Worm (Caenorhabditis elegans) whole organism, young adult: Measurements from ENCODE around the gene memo-1.

Source experiments
- B0035.1 ChIP-seq: sonication (generic microtip); optimal IDR thresholded peaks from 2 replicates; lab custom pipeline; 2016; ENCODE audit warnings: missing genetic modification characterization, mild to moderate bottlenecking, missing compliant biosample characterization, missing genotype, missing genetic modification reagents
- C06A6.2 ChIP-seq: fragments of 200-800 bp; sonication (Bioruptor generic); conservative IDR thresholded peaks from 2 replicates; pipeline ENCODE4 v1.3.6; 2022; ENCODE audit warnings: missing genetic modification characterization, missing compliant biosample characterization
- C17E4.6 ChIP-seq: fragments of 200-800 bp; sonication (Bioruptor generic); IDR thresholded peaks from 2 replicates; pipeline ENCODE4 v1.3.6; 2022; ENCODE audit warnings: missing genetic modification reagents, missing genetic modification characterization, missing compliant biosample characterization
- F22D6.2 ChIP-seq: sonication (generic microtip); optimal IDR thresholded peaks from 2 replicates; lab custom pipeline; 2016; ENCODE audit warnings: mild to moderate bottlenecking, missing genetic modification characterization, missing compliant biosample characterization
- F23B12.7 ChIP-seq: sonication (generic microtip); optimal IDR thresholded peaks from 2 replicates; lab custom pipeline; 2017; ENCODE audit warnings: missing genetic modification characterization, mild to moderate bottlenecking, missing compliant biosample characterization, antibody characterized with exemption, moderate library complexity; ENCODE audit not compliant: insufficient read depth
- K11D2.4 ChIP-seq: fragments of 200-800 bp; sonication (Bioruptor generic); IDR thresholded peaks from 2 replicates; pipeline ENCODE4 v1.3.6; 2022; ENCODE audit warnings: missing genetic modification reagents, missing genetic modification characterization, missing compliant biosample characterization
- K12H6.12 ChIP-seq: fragments of 200-800 bp; sonication (Bioruptor generic); optimal IDR thresholded peaks from 2 replicates; lab custom pipeline; 2018; ENCODE audit warnings: mild to moderate bottlenecking, missing genetic modification characterization, missing compliant biosample characterization
- Y53G8AR.9 ChIP-seq: fragments of 200-800 bp; sonication (Bioruptor generic); conservative IDR thresholded peaks from 2 replicates; pipeline ENCODE4 v1.3.6; 2022; ENCODE audit warnings: missing genetic modification reagents, missing genetic modification characterization, missing compliant biosample characterization
- ZK185.1 ChIP-seq: sonication (generic microtip); optimal IDR thresholded peaks from 2 replicates; lab custom pipeline; 2016; ENCODE audit warnings: mild to moderate bottlenecking, missing genetic modification characterization, missing compliant biosample characterization; ENCODE audit not compliant: poor library complexity, severe bottlenecking
- akir-1 ChIP-seq: fragments of 200-800 bp; sonication (Bioruptor generic); optimal IDR thresholded peaks from 2 replicates; lab custom pipeline; 2018; ENCODE audit warnings: mild to moderate bottlenecking, missing genetic modification characterization, moderate library complexity, missing compliant biosample characterization
- atf-7 ChIP-seq: sonication (generic microtip); optimal IDR thresholded peaks from 2 replicates; lab custom pipeline; 2017; ENCODE audit warnings: mild to moderate bottlenecking, missing genetic modification characterization, missing compliant biosample characterization
- attf-3 ChIP-seq: fragments of 200-800 bp; sonication (Bioruptor generic); conservative IDR thresholded peaks from 2 replicates; pipeline ENCODE4 v1.3.6; 2022; ENCODE audit warnings: missing genetic modification reagents, missing genetic modification characterization, missing compliant biosample characterization
- attf-5 ChIP-seq: fragments of 200-800 bp; sonication (Bioruptor generic); optimal IDR thresholded peaks from 2 replicates; lab custom pipeline; 2018; ENCODE audit warnings: mild to moderate bottlenecking, missing genetic modification characterization, missing compliant biosample characterization
- attf-6 ChIP-seq: fragments of 200-800 bp; sonication (Bioruptor generic); IDR thresholded peaks from 2 replicates; pipeline ENCODE4 v1.3.6; 2022; ENCODE audit warnings: missing genetic modification reagents, missing genetic modification characterization, missing compliant biosample characterization
- cebp-1 ChIP-seq, 2 experiments: fragments of 200-800 bp in 1 of 2; sonication (Bioruptor generic) in 1 of 2; sonication (generic microtip) in 1 of 2; IDR thresholded peaks in 1 of 2; optimal IDR thresholded peaks in 1 of 2; 2 replicates each; pipeline versions ENCODE4 v1.3.6 to Lab custom; 2017 to 2022; ENCODE audit warnings: missing compliant biosample characterization in 2 of 2, missing genetic modification characterization in 2 of 2, mild to moderate bottlenecking in 1 of 2, missing genetic modification reagents in 1 of 2, moderate library complexity in 1 of 2
- ceh-27 ChIP-seq: fragments of 200-800 bp; sonication (Bioruptor generic); optimal IDR thresholded peaks from 2 replicates; lab custom pipeline; 2018; ENCODE audit warnings: mild to moderate bottlenecking, missing genetic modification characterization, moderate library complexity, missing compliant biosample characterization
- ceh-58 ChIP-seq: fragments of 200-800 bp; sonication (Bioruptor generic); IDR thresholded peaks from 2 replicates; pipeline ENCODE4 v1.3.6; 2022; ENCODE audit warnings: missing genetic modification characterization, missing compliant biosample characterization
- ceh-79 ChIP-seq: sonication (generic microtip); optimal IDR thresholded peaks from 2 replicates; lab custom pipeline; 2017; ENCODE audit warnings: mild to moderate bottlenecking, missing genetic modification characterization, missing compliant biosample characterization
- ceh-91 ChIP-seq: fragments of 200-800 bp; sonication (Bioruptor generic); IDR thresholded peaks from 2 replicates; pipeline ENCODE4 v1.3.6; 2022; ENCODE audit warnings: missing genetic modification reagents, missing genetic modification characterization, missing compliant biosample characterization
- chd-7 ChIP-seq: sonication (generic microtip); optimal IDR thresholded peaks from 2 replicates; lab custom pipeline; 2016; ENCODE audit warnings: mild to moderate bottlenecking, missing genetic modification characterization, moderate library complexity, missing compliant biosample characterization
- dpl-1 ChIP-seq: fragments of 150-350 bp; optimal IDR thresholded peaks from 2 replicates; lab custom pipeline; 2014; ENCODE audit warnings: missing biosample characterization, missing genetic modification reagents, missing genetic modification characterization
- egl-18 ChIP-seq: fragments of 200-800 bp; sonication (Bioruptor generic); IDR thresholded peaks from 2 replicates; pipeline ENCODE4 v1.3.6; 2022; ENCODE audit warnings: missing genetic modification reagents, missing genetic modification characterization, missing compliant biosample characterization
- egl-44 ChIP-seq: fragments of 200-800 bp; sonication (Bioruptor generic); IDR thresholded peaks from 2 replicates; pipeline ENCODE4 v1.3.6; 2022; ENCODE audit warnings: missing genetic modification reagents, missing genetic modification characterization, missing compliant biosample characterization
- egrh-3 ChIP-seq: fragments of 200-800 bp; sonication (Bioruptor generic); IDR thresholded peaks from 2 replicates; pipeline ENCODE4 v1.3.6; 2022; ENCODE audit warnings: missing genetic modification reagents, missing genetic modification characterization, missing compliant biosample characterization
- ekl-4 ChIP-seq: fragments of 200-800 bp; sonication (Bioruptor generic); IDR thresholded peaks from 2 replicates; pipeline ENCODE4 v1.3.6; 2022; ENCODE audit warnings: missing genetic modification reagents, missing genetic modification characterization, missing compliant biosample characterization
- ets-4 ChIP-seq: fragments of 200-800 bp; sonication (Bioruptor generic); optimal IDR thresholded peaks from 2 replicates; lab custom pipeline; 2018; ENCODE audit warnings: mild to moderate bottlenecking, missing genetic modification characterization, missing compliant biosample characterization
- hmg-1.2 ChIP-seq: fragments of 200-800 bp; sonication (Bioruptor generic); IDR thresholded peaks from 2 replicates; pipeline ENCODE4 v1.3.6; 2022; ENCODE audit warnings: missing genetic modification reagents, missing genetic modification characterization, missing compliant biosample characterization
- hmg-20 ChIP-seq: fragments of 200-800 bp; sonication (Bioruptor generic); IDR thresholded peaks from 2 replicates; pipeline ENCODE4 v1.3.6; 2022; ENCODE audit warnings: missing genetic modification reagents, missing genetic modification characterization, missing compliant biosample characterization
- hsf-1 ChIP-seq: fragments of 200-800 bp; sonication (Bioruptor generic); IDR thresholded peaks from 2 replicates; pipeline ENCODE4 v1.3.6; 2022; ENCODE audit warnings: missing genetic modification reagents, missing genetic modification characterization, missing compliant biosample characterization
- lin-40 ChIP-seq: sonication (generic microtip); optimal IDR thresholded peaks from 2 replicates; lab custom pipeline; 2016; ENCODE audit warnings: missing genetic modification characterization, mild to moderate bottlenecking, missing compliant biosample characterization, missing genotype, missing genetic modification reagents
- lin-54 ChIP-seq: fragments of 200-800 bp; sonication (Bioruptor generic); optimal IDR thresholded peaks from 2 replicates; lab custom pipeline; 2018; ENCODE audit warnings: mild to moderate bottlenecking, missing genetic modification characterization, missing compliant biosample characterization
- lsl-1 ChIP-seq: fragments of 200-800 bp; sonication (Bioruptor generic); optimal IDR thresholded peaks from 2 replicates; lab custom pipeline; 2018; ENCODE audit warnings: mild to moderate bottlenecking, missing genetic modification characterization, moderate library complexity, missing compliant biosample characterization
- lsy-27 ChIP-seq: sonication (generic microtip); optimal IDR thresholded peaks from 2 replicates; lab custom pipeline; 2017; ENCODE audit warnings: missing genetic modification characterization, mild to moderate bottlenecking, missing compliant biosample characterization, antibody characterized with exemption, missing genotype, borderline replicate concordance; ENCODE audit not compliant: insufficient read depth
- madf-10 ChIP-seq: sonication (generic microtip); optimal IDR thresholded peaks from 2 replicates; lab custom pipeline; 2016; ENCODE audit warnings: mild to moderate bottlenecking, missing genetic modification characterization, missing compliant biosample characterization
- madf-6 ChIP-seq: fragments of 200-800 bp; sonication (Bioruptor generic); IDR thresholded peaks from 2 replicates; pipeline ENCODE4 v1.3.6; 2022; ENCODE audit warnings: missing genetic modification reagents, missing genetic modification characterization, missing compliant biosample characterization
- mcd-1 ChIP-seq: fragments of 200-800 bp; sonication (Bioruptor generic); IDR thresholded peaks from 2 replicates; pipeline ENCODE4 v1.3.6; 2022; ENCODE audit warnings: missing genetic modification reagents, missing genetic modification characterization, missing compliant biosample characterization
- mxl-1 ChIP-seq: sonication (generic microtip); optimal IDR thresholded peaks from 2 replicates; lab custom pipeline; 2016; ENCODE audit warnings: missing genetic modification characterization, missing compliant biosample characterization
- pbrm-1 ChIP-seq: fragments of 200-800 bp; sonication (Bioruptor generic); IDR thresholded peaks from 2 replicates; pipeline ENCODE4 v1.3.6; 2022; ENCODE audit warnings: missing genetic modification reagents, missing genetic modification characterization, missing compliant biosample characterization
- repo-1 ChIP-seq: sonication (generic microtip); optimal IDR thresholded peaks from 2 replicates; lab custom pipeline; 2017; ENCODE audit warnings: mild to moderate bottlenecking, missing genetic modification characterization, missing compliant biosample characterization
- snpc-3.4 ChIP-seq: sonication (generic microtip); optimal IDR thresholded peaks from 2 replicates; lab custom pipeline; 2017; ENCODE audit warnings: missing genetic modification characterization, mild to moderate bottlenecking, missing compliant biosample characterization, antibody characterized with exemption, moderate library complexity, missing genotype, missing genetic modification reagents
- somi-1 ChIP-seq: fragments of 200-800 bp; sonication (Bioruptor generic); optimal IDR thresholded peaks from 2 replicates; lab custom pipeline; 2018; ENCODE audit warnings: mild to moderate bottlenecking, missing genetic modification characterization, missing compliant biosample characterization
- sptf-2 ChIP-seq: fragments of 200-800 bp; sonication (Bioruptor generic); optimal IDR thresholded peaks from 2 replicates; lab custom pipeline; 2018; ENCODE audit warnings: mild to moderate bottlenecking, missing genetic modification characterization, missing compliant biosample characterization
- tbp1 ChIP-seq: fragments of 200-800 bp; sonication (Bioruptor generic); optimal IDR thresholded peaks from 2 replicates; lab custom pipeline; 2018; ENCODE audit warnings: mild to moderate bottlenecking, missing genetic modification characterization, missing compliant biosample characterization
- unc-62 ChIP-seq: fragments of 150-350 bp; optimal IDR thresholded peaks from 2 replicates; lab custom pipeline; 2014; ENCODE audit warnings: missing biosample characterization, missing genetic modification reagents, missing genetic modification characterization
- zfh-2 ChIP-seq: fragments of 200-800 bp; sonication (Bioruptor generic); conservative IDR thresholded peaks from 2 replicates; pipeline ENCODE4 v1.3.6; 2022; ENCODE audit warnings: missing genetic modification reagents, missing genetic modification characterization, missing compliant biosample characterization
- ztf-18 ChIP-seq: sonication (generic microtip); optimal IDR thresholded peaks from 2 replicates; lab custom pipeline; 2016; ENCODE audit warnings: missing genotype, mild to moderate bottlenecking, missing genetic modification characterization, missing compliant biosample characterization
- ztf-22 ChIP-seq: fragments of 200-800 bp; sonication (Bioruptor generic); optimal IDR thresholded peaks from 2 replicates; lab custom pipeline; 2018; ENCODE audit warnings: mild to moderate bottlenecking, missing genetic modification characterization, moderate library complexity, missing compliant biosample characterization

memo-1 gene

DNA sequence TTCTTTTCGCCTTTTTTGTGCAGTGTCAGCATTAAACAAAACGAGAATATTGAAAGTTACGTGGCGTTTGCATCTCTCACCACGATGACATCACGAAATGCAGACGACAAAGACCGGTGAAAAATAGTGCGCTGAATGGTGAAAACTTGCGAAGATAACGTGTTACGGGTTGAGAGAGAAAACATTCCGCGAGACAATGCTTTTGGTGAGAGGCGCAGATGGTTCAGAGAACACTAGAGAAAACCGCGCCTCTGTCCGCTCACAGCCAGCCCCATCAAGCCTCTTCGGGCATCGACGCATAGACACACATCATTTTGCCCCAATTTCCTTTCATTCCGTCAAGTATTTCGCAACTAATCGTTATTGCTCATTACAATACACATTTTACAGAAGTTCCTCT, 7.6 kb upstream of the memo-1 start, which contains the start of the genes C37C3.9 and C37C3.18:
Gene C37C3.9 (minus strand): TSS at position 98 of the 400 bp plus-strand sequence.
Gene C37C3.18 (plus strand): TSS at position 391 of the 400 bp plus-strand sequence.
- TF ChIP-seq K11D2.4 (GFP tag; lab: Robert Waterston, UW) (peak; percentile 38; the same call in 1 of the 2 replicates), lsl-1 (GFP tag; lab: Kevin White, UChicago) (no peak), C06A6.2 (GFP tag; lab: Robert Waterston, UW) (no peak), ekl-4 (GFP tag; lab: Robert Waterston, UW) (peak; percentile 74; the same call in 1 of the 2 replicates), hmg-1.2 (peak; percentile 96), somi-1 (peak; percentile 50), F22D6.2 (tag; lab: Kevin White, UChicago) (no peak), hmg-20 (GFP tag; lab: Robert Waterston, UW) (no peak), ZK185.1 (tag; lab: Kevin White, UChicago) (peak; percentile 12), tbp1 (peak; percentile 26), egl-44 (GFP tag; lab: Robert Waterston, UW) (no peak), snpc-3.4 (no peak), pbrm-1 (GFP tag; lab: Robert Waterston, UW) (peak; percentile 54; the same call in 1 of the 2 replicates), atf-7 (tag; lab: Kevin White, UChicago) (peak; percentile 91), attf-6 (no peak), cebp-1 (GFP tag; IDR thresholded peaks at IDR 0.05; lab: Robert Waterston, UW) (peak; percentile 90), cebp-1 (tag; optimal IDR thresholded peaks at IDR 0.05; lab: Kevin White, UChicago) (peak; percentile 97), madf-10 (tag; lab: Kevin White, UChicago) (no peak), K12H6.12 (tag; lab: Kevin White, UChicago) (peak; percentile 62), egrh-3 (GFP tag; lab: Robert Waterston, UW) (0 out of 2 replicates have a peak, but pooled peaks have one; percentile 27), mxl-1 (tag; lab: Kevin White, UChicago) (no peak), attf-3 (GFP tag; lab: Robert Waterston, UW) (no peak), madf-6 (GFP tag; lab: Robert Waterston, UW) (peak; percentile 5; the same call in 1 of the 2 replicates), lin-54 (peak; percentile 33), C17E4.6 (GFP tag; lab: Robert Waterston, UW) (no peak), Y53G8AR.9 (GFP tag; lab: Robert Waterston, UW) (0 out of 2 replicates have a peak, but pooled peaks have one; percentile 11), B0035.1 (no peak), ets-4 (GFP tag; lab: Kevin White, UChicago) (peak; percentile 21), akir-1 (peak; percentile 50), sptf-2 (GFP tag; lab: Kevin White, UChicago) (no peak), ceh-79 (no peak), chd-7 (peak; percentile 41), ceh-27 (GFP tag; lab: Kevin White, UChicago) (peak; percentile 75), ceh-58 (no peak), lsy-27 (no peak), lin-40 (tag; lab: Kevin White, UChicago) (peak; percentile 48), zfh-2 (GFP tag; lab: Robert Waterston, UW) (peak; percentile 93), repo-1 (tag; lab: Kevin White, UChicago) (peak; percentile 50), ceh-91 (GFP tag; lab: Robert Waterston, UW) (no peak), attf-5 (GFP tag; lab: Kevin White, UChicago) (peak; percentile 65), egl-18 (GFP tag; lab: Robert Waterston, UW) (no peak), ztf-22 (GFP tag; lab: Kevin White, UChicago) (peak; percentile 16), hsf-1 (0 out of 2 replicates have a peak, but pooled peaks have one; percentile 32), ztf-18 (tag; lab: Kevin White, UChicago) (no peak), dpl-1 (GFP tag; lab: Kevin White, UChicago) (no peak), unc-62 (no peak), F23B12.7 (tag; lab: Kevin White, UChicago) (no peak), mcd-1 (GFP tag; lab: Robert Waterston, UW) (peak; percentile 44; the same call in 1 of the 2 replicates)
